Fruit fly (Drosophila melanogaster): ENCODE data around the gene CG14316.

Gene CG14316

dm6 chr3R:18171983-18172967 lies 20.4 kb downstream of the CG14316 start:
- TF ChIP-seq CG15710 (tag; optimal IDR thresholded peaks at IDR 0.05) (peak; percentile 65), CG8301 (tag; optimal IDR thresholded peaks at IDR 0.05) (peak; percentile 85), CG34367 (tag; optimal IDR thresholded peaks at IDR 0.05) (no peak), CG9948 (tag; optimal IDR thresholded peaks at IDR 0.05) (peak; percentile 73), CG10348 (GFP tag; IDR thresholded peaks at IDR 0.05) (no peak; the same call in 1 of the 2 replicates), rn (GFP tag; IDR thresholded peaks at IDR 0.05) (0 out of 2 replicates have a peak, but pooled peaks have one; percentile 26), D1 (tag; optimal IDR thresholded peaks at IDR 0.05) (no peak), Pif1A (GFP tag; optimal IDR thresholded peaks at IDR 0.05) (no peak), Snoo (tag; optimal IDR thresholded peaks at IDR 0.05) (peak; percentile 71), CG14655 (GFP tag; optimal IDR thresholded peaks at IDR 0.05) (no peak), CG32121 (GFP tag; IDR thresholded peaks at IDR 0.05) (peak; percentile 78), gl (tag; optimal IDR thresholded peaks at IDR 0.05) (no peak), Pif1B (GFP tag; optimal IDR thresholded peaks at IDR 0.05) (peak; percentile 56), EcR (GFP tag; optimal IDR thresholded peaks at IDR 0.05) (no peak), CG13204 (GFP tag; optimal IDR thresholded peaks at IDR 0.05) (no peak), CG8159 (tag; optimal IDR thresholded peaks at IDR 0.05) (peak; percentile 80), Ets98B (GFP tag; IDR thresholded peaks at IDR 0.05) (peak; percentile 62), CG17806 (tag; optimal IDR thresholded peaks at IDR 0.05) (peak; percentile 63), CG12605 (GFP tag; IDR thresholded peaks at IDR 0.05) (peak; percentile 70), CG4496 (GFP tag; IDR thresholded peaks at IDR 0.05) (peak; percentile 79), fd96Ca (GFP tag; IDR thresholded peaks at IDR 0.05) (0 out of 3 replicates have a peak, but pooled peaks have one; percentile 58)

DNA sequence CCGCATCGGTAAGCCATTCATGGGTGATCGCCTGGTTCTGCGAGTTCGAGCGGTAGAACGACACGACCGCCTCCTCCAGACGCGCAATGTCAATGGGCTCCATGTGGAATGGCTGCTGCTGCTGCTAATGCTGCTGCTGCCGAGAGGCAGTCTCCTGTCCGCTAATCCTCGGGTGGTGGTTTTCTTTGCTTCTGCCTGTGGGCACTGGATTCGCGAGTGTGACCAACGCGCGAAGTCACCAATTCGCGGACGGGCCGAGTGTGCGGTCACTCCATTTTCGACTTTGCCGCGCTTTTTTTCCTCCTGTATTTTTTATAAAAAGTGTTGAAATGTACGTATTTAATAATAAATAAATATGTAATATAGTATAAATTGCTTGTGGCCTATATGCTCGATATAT lies 31.3 kb downstream of the CG14316 start, which contains the start of gene cdm:
cdm (minus strand) TSS at position 236 of the 400 bp plus-strand sequence.
- TF ChIP-seq CG32121 (GFP tag; IDR thresholded peaks at IDR 0.05) (peak; percentile 23; the same call in 1 of the 2 replicates), Ets98B (GFP tag; IDR thresholded peaks at IDR 0.05) (no peak)

DNA sequence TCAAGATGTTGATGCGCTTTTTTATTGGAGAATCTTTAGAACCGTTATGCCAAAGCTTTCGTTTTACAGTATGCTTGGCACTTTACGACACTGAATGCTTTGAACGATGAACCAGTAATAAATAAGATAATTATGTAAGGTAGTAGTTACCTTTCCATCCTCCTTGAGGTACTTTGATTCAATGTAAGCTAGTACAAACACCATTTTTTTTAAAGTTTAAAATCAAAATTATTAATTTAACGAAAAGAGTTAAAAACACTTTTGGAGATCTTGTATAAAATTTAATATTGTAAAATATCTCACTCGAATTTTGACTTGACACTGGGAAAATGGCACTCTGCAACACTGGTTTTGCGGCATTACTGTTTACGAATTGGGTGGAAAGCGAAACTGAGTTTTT lies 33.5 kb downstream of the CG14316 start, which contains the start of the genes Arp5 and CG7208:
Arp5 (plus strand) TSS at position 114 of the 400 bp plus-strand sequence.
CG7208 (minus strand) TSS at position 331 of the 400 bp plus-strand sequence.
- peak; percentile 36 for TF ChIP-seq Snoo (tag; optimal IDR thresholded peaks at IDR 0.05)
- TF ChIP-seq D1 (tag; optimal IDR thresholded peaks at IDR 0.05), result no peak
- peak; percentile 69; the same call in 2 of the 3 replicates for TF ChIP-seq CG4496 (GFP tag; IDR thresholded peaks at IDR 0.05)
- TF ChIP-seq CG34367 (tag; optimal IDR thresholded peaks at IDR 0.05), result no peak
- peak; percentile 51 for TF ChIP-seq CG8159 (tag; optimal IDR thresholded peaks at IDR 0.05)
- no peak; the same call in 1 of the 2 replicates for TF ChIP-seq rn (GFP tag; IDR thresholded peaks at IDR 0.05)
- TF ChIP-seq CG8301 (tag; optimal IDR thresholded peaks at IDR 0.05), result no peak
- peak; percentile 53 for TF ChIP-seq CG17806 (tag; optimal IDR thresholded peaks at IDR 0.05)
- TF ChIP-seq CG12605 (GFP tag; IDR thresholded peaks at IDR 0.05), result no peak
- TF ChIP-seq Pif1B (GFP tag; optimal IDR thresholded peaks at IDR 0.05), result no peak
- no peak for TF ChIP-seq CG14655 (GFP tag; optimal IDR thresholded peaks at IDR 0.05)
- TF ChIP-seq CG15710 (tag; optimal IDR thresholded peaks at IDR 0.05), result peak; percentile 51
- TF ChIP-seq CG9948 (tag; optimal IDR thresholded peaks at IDR 0.05), result peak; percentile 37
- peak; percentile 23 for TF ChIP-seq Ets98B (GFP tag; IDR thresholded peaks at IDR 0.05)
- TF ChIP-seq CG32121 (GFP tag; IDR thresholded peaks at IDR 0.05), result peak; percentile 45

dm6 chr3R:18188702-18189125 lies 36.8 kb downstream of the CG14316 start, which contains the start of the genes CG12321 and MED17:
TSS of gene CG12321 (minus strand) at chr3R:18188707.
TSS of gene MED17 (plus strand) at chr3R:18189072.
- TF ChIP-seq fd96Ca (GFP tag; IDR thresholded peaks at IDR 0.05), result peak; percentile 77; the same call in 2 of the 3 replicates
- peak; percentile 85 for TF ChIP-seq Snoo (tag; optimal IDR thresholded peaks at IDR 0.05)
- no peak for TF ChIP-seq Pif1A (GFP tag; optimal IDR thresholded peaks at IDR 0.05)
- peak; percentile 62 for TF ChIP-seq CG34367 (tag; optimal IDR thresholded peaks at IDR 0.05)
- peak; percentile 71 for TF ChIP-seq CG32121 (GFP tag; IDR thresholded peaks at IDR 0.05)
- TF ChIP-seq CG9948 (tag; optimal IDR thresholded peaks at IDR 0.05), result peak; percentile 84
- no peak for TF ChIP-seq EcR (GFP tag; optimal IDR thresholded peaks at IDR 0.05)
- peak; percentile 82 for TF ChIP-seq CG4496 (GFP tag; IDR thresholded peaks at IDR 0.05)
- TF ChIP-seq CG14655 (GFP tag; optimal IDR thresholded peaks at IDR 0.05), result no peak
- TF ChIP-seq CG8159 (tag; optimal IDR thresholded peaks at IDR 0.05), result peak; percentile 84
- peak; percentile 63 for TF ChIP-seq rn (GFP tag; IDR thresholded peaks at IDR 0.05)
- no peak for TF ChIP-seq D1 (tag; optimal IDR thresholded peaks at IDR 0.05)
- peak; percentile 84 for TF ChIP-seq CG17806 (tag; optimal IDR thresholded peaks at IDR 0.05)
- TF ChIP-seq Ets98B (GFP tag; IDR thresholded peaks at IDR 0.05), result peak; percentile 82
- peak; percentile 61 for TF ChIP-seq CG12605 (GFP tag; IDR thresholded peaks at IDR 0.05)
- no peak for TF ChIP-seq CG13204 (GFP tag; optimal IDR thresholded peaks at IDR 0.05)
- peak; percentile 79 for TF ChIP-seq CG8301 (tag; optimal IDR thresholded peaks at IDR 0.05)
- peak; percentile 14 for TF ChIP-seq gl (tag; optimal IDR thresholded peaks at IDR 0.05)
- peak; percentile 32 for TF ChIP-seq Pif1B (GFP tag; optimal IDR thresholded peaks at IDR 0.05)
- TF ChIP-seq CG10348 (GFP tag; IDR thresholded peaks at IDR 0.05), result peak; percentile 69; the same call in 1 of the 2 replicates
- TF ChIP-seq CG15710 (tag; optimal IDR thresholded peaks at IDR 0.05), result peak; percentile 85

- no peak for TF ChIP-seq CG9948 (tag; optimal IDR thresholded peaks at IDR 0.05)
- TF ChIP-seq CG12605 (GFP tag; IDR thresholded peaks at IDR 0.05), result no peak
- no peak for TF ChIP-seq CG34367 (tag; optimal IDR thresholded peaks at IDR 0.05)
- TF ChIP-seq fd96Ca (GFP tag; IDR thresholded peaks at IDR 0.05), result no peak
- TF ChIP-seq CG10348 (GFP tag; IDR thresholded peaks at IDR 0.05), result no peak
- TF ChIP-seq CG15710 (tag; optimal IDR thresholded peaks at IDR 0.05), result no peak
- TF ChIP-seq CG32121 (GFP tag; IDR thresholded peaks at IDR 0.05), result no peak
- TF ChIP-seq rn (GFP tag; IDR thresholded peaks at IDR 0.05), result no peak
- no peak for TF ChIP-seq EcR (GFP tag; optimal IDR thresholded peaks at IDR 0.05)
- no peak for TF ChIP-seq gl (tag; optimal IDR thresholded peaks at IDR 0.05)
Measured at dm6 chr3R:18191867-18192266, 39.9 kb downstream of the CG14316 start, which contains the start of gene CG14313. TSS of gene CG14313 (minus strand) at chr3R:18191967.

Measured in whole organism, pupa.